Worm (Caenorhabditis elegans): ENCODE data around the gene pfd-1.

pfd-1 gene

DNA sequence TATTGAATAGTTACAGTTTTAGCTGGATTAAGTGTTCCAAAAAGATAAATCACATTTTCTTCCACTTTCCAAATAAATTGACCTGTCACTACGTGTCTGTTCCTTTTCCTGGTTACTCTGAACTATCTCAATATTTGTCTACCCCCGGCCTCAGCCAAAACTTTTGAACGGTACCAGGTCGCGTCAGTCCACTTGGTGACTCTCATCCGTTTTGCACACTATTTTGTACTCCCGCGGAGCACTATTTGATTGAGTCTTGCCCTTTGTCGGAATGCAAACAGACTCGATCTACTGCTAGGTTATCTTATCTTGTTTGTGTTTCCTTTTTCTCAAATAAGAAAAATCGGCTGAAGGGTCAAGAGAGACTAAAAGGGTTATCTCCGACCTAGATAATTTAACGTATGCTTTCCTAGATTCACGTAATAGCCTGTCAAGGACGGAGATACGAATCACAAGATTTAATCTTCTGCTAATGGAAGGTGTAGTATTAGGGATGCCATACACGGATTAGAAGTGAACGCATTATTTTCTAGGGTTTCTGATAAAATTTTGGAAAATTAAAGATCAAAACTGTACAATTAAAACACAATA lies 29.8 kb upstream of the pfd-1 start:
- no peak for TF ChIP-seq aly-2 (tag; optimal IDR thresholded peaks at IDR 0.05)
- TF ChIP-seq nfya-1 (tag; optimal IDR thresholded peaks at IDR 0.05; ENCODE audit: insufficient read depth), result peak; percentile 5
- no peak for TF ChIP-seq lin-39 (tag; optimal IDR thresholded peaks at IDR 0.05)
- no peak for TF ChIP-seq mml-1 (tag; optimal IDR thresholded peaks at IDR 0.05)
- no peak for TF ChIP-seq nhr-67 (tag; optimal IDR thresholded peaks at IDR 0.05)
- no peak for TF ChIP-seq ztf-4 (tag; optimal IDR thresholded peaks at IDR 0.05)
- TF ChIP-seq elt-2 (tag; optimal IDR thresholded peaks at IDR 0.05), result no peak
- TF ChIP-seq fkh-2 (tag; optimal IDR thresholded peaks at IDR 0.05), result no peak
- no peak for TF ChIP-seq egl-27 (tag; optimal IDR thresholded peaks at IDR 0.05)
- peak; percentile 76 for TF ChIP-seq pha-4 (tag; optimal IDR thresholded peaks at IDR 0.05)
- TF ChIP-seq elt-1 (tag; optimal IDR thresholded peaks at IDR 0.05), result peak; percentile 92
- TF ChIP-seq nhr-25 (tag; optimal IDR thresholded peaks at IDR 0.05), result peak; percentile 58
- no peak for TF ChIP-seq fos-1 (tag; optimal IDR thresholded peaks at IDR 0.05)
- TF ChIP-seq nhr-28 (tag; optimal IDR thresholded peaks at IDR 0.05), result no peak
- TF ChIP-seq nhr-11 (tag; optimal IDR thresholded peaks at IDR 0.05), result no peak
- TF ChIP-seq ceh-16 (tag; optimal IDR thresholded peaks at IDR 0.05), result no peak
- TF ChIP-seq nhr-23 (tag; optimal IDR thresholded peaks at IDR 0.05), result peak; percentile 82
- TF ChIP-seq ama-1 (optimal IDR thresholded peaks at IDR 0.05), result peak; percentile 36
- no peak for TF ChIP-seq eor-1 (tag; optimal IDR thresholded peaks at IDR 0.05)
- peak in 1 of 3 experiments; percentile 29 for TF ChIP-seq elt-3 (tag; optimal IDR thresholded peaks at IDR 0.05)
- no peak for TF ChIP-seq snpc-4 (tag; optimal IDR thresholded peaks at IDR 0.05)
- no peak for TF ChIP-seq hmg-11 (tag; optimal IDR thresholded peaks at IDR 0.05)
- TF ChIP-seq ceh-28 (tag; optimal IDR thresholded peaks at IDR 0.05), result no peak
- no peak for TF ChIP-seq unc-39 (tag; optimal IDR thresholded peaks at IDR 0.05)

DNA sequence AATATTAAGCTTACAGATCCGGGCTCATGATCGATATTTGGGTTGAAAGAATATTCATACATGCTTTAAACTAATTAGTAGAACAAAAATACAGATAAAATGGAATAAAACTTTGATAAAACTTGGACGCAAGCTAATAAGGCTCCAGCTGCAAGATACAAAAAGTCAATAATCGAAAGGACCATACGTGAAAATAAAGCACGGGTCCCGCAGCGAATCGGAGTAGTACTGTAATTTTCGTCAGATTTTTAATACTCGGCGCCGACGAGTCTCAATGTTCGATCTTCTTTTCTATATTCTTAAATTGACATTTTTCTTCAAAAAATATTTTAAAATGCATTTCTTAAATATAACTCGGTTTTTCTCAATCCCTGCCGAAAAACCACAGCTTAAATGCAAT lies 25.2 kb upstream of the pfd-1 start, which contains the start of gene spo-11:
TSS of gene spo-11 (minus strand) at position 189 of the 400 bp plus-strand sequence.
- TF ChIP-seq ZK546.5 (tag; optimal IDR thresholded peaks at IDR 0.05) (no peak), ztf-4 (tag; optimal IDR thresholded peaks at IDR 0.05) (no peak), lsy-12 (tag; optimal IDR thresholded peaks at IDR 0.05) (no peak), ceh-16 (tag; optimal IDR thresholded peaks at IDR 0.05) (no peak), nhr-25 (tag; optimal IDR thresholded peaks at IDR 0.05) (no peak), ceh-9 (tag; optimal IDR thresholded peaks at IDR 0.05) (no peak), fkh-2 (tag; optimal IDR thresholded peaks at IDR 0.05) (no peak), egl-5 (tag; optimal IDR thresholded peaks at IDR 0.05) (no peak), ceh-82 (tag; optimal IDR thresholded peaks at IDR 0.05) (no peak), nhr-11 (tag; optimal IDR thresholded peaks at IDR 0.05) (no peak), nhr-237 (tag; optimal IDR thresholded peaks at IDR 0.05) (no peak), pqm-1 (tag; optimal IDR thresholded peaks at IDR 0.05) (no peak), nhr-77 (tag; optimal IDR thresholded peaks at IDR 0.05) (no peak), snpc-4 (tag; optimal IDR thresholded peaks at IDR 0.05) (no peak), hmg-11 (tag; optimal IDR thresholded peaks at IDR 0.05) (no peak), mml-1 (tag; optimal IDR thresholded peaks at IDR 0.05) (no peak), egl-27 (tag; optimal IDR thresholded peaks at IDR 0.05) (no peak), mdl-1 (tag; optimal IDR thresholded peaks at IDR 0.05) (no peak), elt-1 (tag; optimal IDR thresholded peaks at IDR 0.05) (no peak), unc-62 (GFP tag; optimal IDR thresholded peaks at IDR 0.05) (no peak)

DNA sequence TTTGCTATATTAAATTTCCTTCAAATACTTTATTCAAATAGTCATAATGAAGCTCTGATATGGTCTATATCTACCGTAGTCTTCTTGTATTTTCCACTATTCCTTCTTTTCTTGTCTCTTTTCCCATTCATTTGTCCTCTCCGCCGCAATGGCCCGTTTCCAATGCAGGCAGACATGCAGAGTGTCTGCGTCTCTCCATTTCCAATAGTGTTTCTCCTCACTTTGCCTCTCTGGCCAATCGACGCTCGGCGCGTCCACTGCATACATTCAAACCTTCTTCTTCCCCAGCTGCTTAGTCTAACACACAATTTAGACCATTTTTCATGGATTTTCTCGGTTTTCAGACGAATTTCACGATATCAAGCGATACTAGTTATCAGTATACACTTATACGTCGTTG lies 24.7 kb upstream of the pfd-1 start:
- no peak for TF ChIP-seq ztf-4 (tag; optimal IDR thresholded peaks at IDR 0.05)
- no peak for TF ChIP-seq egl-5 (tag; optimal IDR thresholded peaks at IDR 0.05)
- TF ChIP-seq nhr-11 (tag; optimal IDR thresholded peaks at IDR 0.05), result no peak
- no peak for TF ChIP-seq nhr-28 (tag; optimal IDR thresholded peaks at IDR 0.05)
- TF ChIP-seq zag-1 (tag; optimal IDR thresholded peaks at IDR 0.05), result no peak
- TF ChIP-seq lin-39 (tag; optimal IDR thresholded peaks at IDR 0.05), result peak; percentile 50
- peak; percentile 18 for TF ChIP-seq elt-2 (tag; optimal IDR thresholded peaks at IDR 0.05)
- TF ChIP-seq pqm-1 (tag; optimal IDR thresholded peaks at IDR 0.05), result no peak
- no peak for TF ChIP-seq fkh-2 (tag; optimal IDR thresholded peaks at IDR 0.05)
- TF ChIP-seq elt-1 (tag; optimal IDR thresholded peaks at IDR 0.05), result no peak
- peak; percentile 55 for TF ChIP-seq nhr-23 (tag; optimal IDR thresholded peaks at IDR 0.05)
- TF ChIP-seq nhr-67 (tag; optimal IDR thresholded peaks at IDR 0.05), result no peak
- TF ChIP-seq hmg-11 (tag; optimal IDR thresholded peaks at IDR 0.05), result peak; percentile 64
- TF ChIP-seq nhr-25 (tag; optimal IDR thresholded peaks at IDR 0.05), result peak; percentile 42
- no peak for TF ChIP-seq eor-1 (tag; optimal IDR thresholded peaks at IDR 0.05)
- TF ChIP-seq nhr-43 (tag; optimal IDR thresholded peaks at IDR 0.05; ENCODE audit: poor library complexity, severe bottlenecking), result no peak
- TF ChIP-seq ceh-16 (tag; optimal IDR thresholded peaks at IDR 0.05), result no peak
- no peak for TF ChIP-seq elt-3 (tag; optimal IDR thresholded peaks at IDR 0.05)
- no peak for TF ChIP-seq tbx-2 (tag; optimal IDR thresholded peaks at IDR 0.05)
- no peak for TF ChIP-seq nhr-77 (tag; optimal IDR thresholded peaks at IDR 0.05)
- TF ChIP-seq ceh-82 (tag; optimal IDR thresholded peaks at IDR 0.05), result no peak
- TF ChIP-seq ztf-11 (tag; optimal IDR thresholded peaks at IDR 0.05), result no peak
- peak; percentile 38 for TF ChIP-seq pha-4 (tag; optimal IDR thresholded peaks at IDR 0.05)
- TF ChIP-seq skn-1 (tag; optimal IDR thresholded peaks at IDR 0.05), result no peak
- TF ChIP-seq lsy-12 (tag; optimal IDR thresholded peaks at IDR 0.05), result peak; percentile 27
- TF ChIP-seq nhr-12 (tag; optimal IDR thresholded peaks at IDR 0.05), result no peak
- TF ChIP-seq unc-39 (tag; optimal IDR thresholded peaks at IDR 0.05), result no peak
- no peak for TF ChIP-seq nhr-237 (tag; optimal IDR thresholded peaks at IDR 0.05)
- TF ChIP-seq lin-15B (tag; optimal IDR thresholded peaks at IDR 0.05), result peak; percentile 67
- no peak for TF ChIP-seq daf-12 (tag; optimal IDR thresholded peaks at IDR 0.05)
- no peak for TF ChIP-seq R02D3.7 (tag; optimal IDR thresholded peaks at IDR 0.05)
- TF ChIP-seq mdl-1 (tag; optimal IDR thresholded peaks at IDR 0.05), result no peak
- no peak for TF ChIP-seq fkh-10 (GFP tag; optimal IDR thresholded peaks at IDR 0.05)
- TF ChIP-seq sea-2 (GFP tag; optimal IDR thresholded peaks at IDR 0.05), result no peak
- TF ChIP-seq jun-1 (tag; optimal IDR thresholded peaks at IDR 0.05), result no peak

All from whole organism, L3 larva.